Worm (Caenorhabditis elegans) whole organism, mixed stage, embryonic: ENCODE results near the gene F55A11.11.

ENCODE experiments used
- mep-1 ChIP-seq: fragments of 150-350 bp; optimal IDR thresholded peaks from 2 replicates; lab custom pipeline; 2017; ENCODE audit warnings: missing biosample characterization, missing genetic modification reagents, missing genetic modification characterization, inconsistent platforms
- nhr-237 ChIP-seq: fragments of 150-350 bp; optimal IDR thresholded peaks from 2 replicates; lab custom pipeline; 2014; ENCODE audit warnings: missing biosample characterization, missing genetic modification characterization
- pha-4 ChIP-seq: fragments of 150-350 bp; optimal IDR thresholded peaks from 2 replicates; lab custom pipeline; 2018; ENCODE audit warnings: missing biosample characterization, missing genetic modification reagents, missing genetic modification characterization

DNA sequence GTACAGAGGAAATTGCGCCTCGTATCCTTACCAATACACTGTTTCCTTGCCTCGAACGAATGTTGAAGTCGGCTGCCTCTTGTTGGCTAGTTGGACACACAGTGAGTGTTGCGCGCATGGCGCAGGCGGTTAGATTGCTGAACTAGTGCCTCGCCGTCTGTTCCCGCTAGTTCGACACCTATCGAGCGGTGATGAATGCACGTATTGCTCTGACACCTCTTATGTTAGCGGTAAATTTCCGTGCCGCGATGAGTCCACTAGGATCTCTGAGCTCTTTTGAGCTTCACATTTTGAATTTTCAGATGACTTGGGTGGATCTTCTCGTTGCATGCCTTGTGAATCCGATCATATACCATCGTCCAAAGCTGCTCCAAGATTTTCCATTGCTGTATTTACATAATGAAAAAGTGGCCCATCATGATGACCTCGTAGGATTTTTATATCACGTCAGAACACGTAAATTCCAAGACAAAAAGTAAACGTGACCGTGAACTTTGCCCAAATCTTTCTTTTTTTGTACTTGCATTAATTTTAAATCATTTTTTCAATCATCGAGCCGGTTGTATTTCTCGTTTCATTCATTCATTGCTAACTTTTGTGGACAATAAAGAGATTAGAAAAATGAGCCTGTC, at the start of gene F55A11.11:
- TF ChIP-seq nhr-237 (tag; lab: Kevin White, UChicago) (peak; percentile 41), mep-1 (tag; lab: Kevin White, UChicago) (peak; percentile 57), pha-4 (peak; percentile 92)
